Worm (Caenorhabditis elegans): ENCODE results near the gene plpp-1.2.

ce11 chrII:6449656-6450055 is 35.6 kb upstream of the plpp-1.2 start, which contains the start of gene nhr-22:
- TF ChIP-seq him-1 (tag; optimal IDR thresholded peaks at IDR 0.05) = no peak
- no peak for TF ChIP-seq dao-5 (tag; optimal IDR thresholded peaks at IDR 0.05)
- no peak for TF ChIP-seq W03F9.2 (tag; optimal IDR thresholded peaks at IDR 0.05)

Measured in whole organism, L4/young adult.